Worm (Caenorhabditis elegans) whole organism, L2 larva: ENCODE measurements around the gene fip-3.

Experiments
- F13H6.1 ChIP-seq: sonication (generic microtip); optimal IDR thresholded peaks from 2 replicates; lab custom pipeline; 2016; ENCODE audit warnings: missing genetic modification characterization, missing compliant biosample characterization
- ZK546.5 ChIP-seq: sonication (generic microtip); optimal IDR thresholded peaks from 2 replicates; lab custom pipeline; 2017; ENCODE audit warnings: missing biosample characterization, missing genetic modification characterization
- aly-2 ChIP-seq: fragments of 150-350 bp; optimal IDR thresholded peaks from 2 replicates; lab custom pipeline; 2014; ENCODE audit warnings: missing biosample characterization, missing genetic modification characterization
- ama-1 ChIP-seq: fragments of 150-350 bp; optimal IDR thresholded peaks from 2 replicates; lab custom pipeline; 2018; ENCODE audit warnings: inconsistent platforms
- crh-2 ChIP-seq: sonication (generic microtip); optimal IDR thresholded peaks from 2 replicates; lab custom pipeline; 2017; ENCODE audit warnings: missing biosample characterization, missing genetic modification characterization
- egl-27 ChIP-seq: sonication (generic microtip); optimal IDR thresholded peaks from 3 replicates; lab custom pipeline; 2017; ENCODE audit warnings: missing biosample characterization, missing genetic modification reagents, missing genetic modification characterization
- elt-3 ChIP-seq: sonication (generic microtip); optimal IDR thresholded peaks from 2 replicates; lab custom pipeline; 2017; ENCODE audit warnings: missing biosample characterization, missing genetic modification characterization
- nhr-129 ChIP-seq: fragments of 150-350 bp; optimal IDR thresholded peaks from 2 replicates; lab custom pipeline; 2014; ENCODE audit warnings: missing biosample characterization, missing genetic modification characterization
- nhr-21 ChIP-seq: fragments of 150-350 bp; optimal IDR thresholded peaks from 2 replicates; lab custom pipeline; 2014; ENCODE audit warnings: missing biosample characterization, missing genetic modification characterization
- nhr-77 ChIP-seq: fragments of 150-350 bp; optimal IDR thresholded peaks from 2 replicates; lab custom pipeline; 2014; ENCODE audit warnings: missing biosample characterization, missing genetic modification characterization
- skn-1 ChIP-seq: sonication (generic microtip); optimal IDR thresholded peaks from 2 replicates; lab custom pipeline; 2017; ENCODE audit warnings: missing biosample characterization, missing genetic modification characterization
- zag-1 ChIP-seq: fragments of 150-350 bp; optimal IDR thresholded peaks from 2 replicates; lab custom pipeline; 2014; ENCODE audit warnings: missing biosample characterization, missing genetic modification characterization
- ztf-11 ChIP-seq: sonication (generic microtip); optimal IDR thresholded peaks from 2 replicates; lab custom pipeline; 2017; ENCODE audit warnings: missing biosample characterization, missing genetic modification characterization

- TF ChIP-seq nhr-129 (tag; lab: Kevin White, UChicago) (no peak), aly-2 (no peak), nhr-21 (tag; lab: Kevin White, UChicago) (no peak), nhr-77 (tag; lab: Kevin White, UChicago) (no peak), elt-3 (tag; lab: Kevin White, UChicago) (no peak), F13H6.1 (tag; lab: Kevin White, UChicago) (no peak), crh-2 (tag; lab: Kevin White, UChicago) (no peak), ZK546.5 (tag; lab: Kevin White, UChicago) (no peak), ztf-11 (tag; lab: Kevin White, UChicago) (no peak), egl-27 (tag; lab: Kevin White, UChicago) (no peak), skn-1 (no peak), zag-1 (tag; lab: Kevin White, UChicago) (no peak), ama-1 (lab: Kevin White, UChicago) (no peak)
Measured at ce11 chrIII:8596692-8597091, 7.4 kb upstream of the fip-3 start.
